Fruit fly (Drosophila melanogaster) whole organism, wandering third instar larva: ENCODE measurements around the gene CG9799.

Experiments used
- Abd-B ChIP-seq: fragments of >200 bp; optimal IDR thresholded peaks from 2 replicates; lab custom pipeline; 2017; ENCODE audit warnings: missing biosample characterization, missing genetic modification characterization
- CG32264 ChIP-seq: fragments of 200-800 bp; sonication (Bioruptor generic); optimal IDR thresholded peaks from 2 replicates; lab custom pipeline; 2016; ENCODE audit warnings: missing biosample characterization, missing genetic modification characterization
- CG9705 ChIP-seq: fragments of 200-800 bp; sonication (Bioruptor generic); optimal IDR thresholded peaks from 2 replicates; lab custom pipeline; 2018; ENCODE audit warnings: missing biosample characterization, mild to moderate bottlenecking, missing genetic modification characterization
- CrebA ChIP-seq: fragments of 200-800 bp; sonication (Bioruptor generic); optimal IDR thresholded peaks from 2 replicates; lab custom pipeline; 2016; ENCODE audit warnings: missing biosample characterization, mild to moderate bottlenecking, missing genetic modification characterization, borderline replicate concordance
- Dfd ChIP-seq: fragments of >200 bp; optimal IDR thresholded peaks from 2 replicates; lab custom pipeline; 2017; ENCODE audit warnings: missing biosample characterization, missing genetic modification characterization
- Dif ChIP-seq: fragments of 200-275, 200-300 bp; sonication (Bioruptor generic); optimal IDR thresholded peaks from 2 replicates; lab custom pipeline; 2018; ENCODE audit warnings: missing biosample characterization, missing genetic modification characterization; ENCODE audit not compliant: partially characterized antibody
- GATAd ChIP-seq: sonication (Bioruptor generic); optimal IDR thresholded peaks from 2 replicates; lab custom pipeline; 2016; ENCODE audit warnings: missing biosample characterization, missing genetic modification characterization
- HLH106 ChIP-seq: fragments of 200-800 bp; optimal IDR thresholded peaks from 3 replicates; lab custom pipeline; 2019; ENCODE audit warnings: missing biosample characterization, mild to moderate bottlenecking, missing genetic modification characterization, moderate library complexity
- Hnf4 ChIP-seq: fragments of 200-800 bp; sonication (Bioruptor generic); optimal IDR thresholded peaks from 2 replicates; lab custom pipeline; 2016; ENCODE audit warnings: missing biosample characterization, mild to moderate bottlenecking, missing genetic modification characterization
- Hr78 ChIP-seq: fragments of >200 bp; optimal IDR thresholded peaks from 2 replicates; lab custom pipeline; 2017; ENCODE audit warnings: missing biosample characterization, missing genetic modification characterization
- Hr83 ChIP-seq: fragments of 200-300 bp; sonication (Bioruptor generic); optimal IDR thresholded peaks from 2 replicates; lab custom pipeline; 2016; ENCODE audit warnings: missing biosample characterization, mild to moderate bottlenecking, missing genetic modification characterization, moderate library complexity; ENCODE audit not compliant: poor library complexity, severe bottlenecking
- Jra ChIP-seq: sonication (Bioruptor generic); optimal IDR thresholded peaks from 2 replicates; lab custom pipeline; 2016; ENCODE audit warnings: missing biosample characterization, missing genetic modification characterization
- Mio ChIP-seq: sonication (Bioruptor generic); optimal IDR thresholded peaks from 2 replicates; lab custom pipeline; 2016; ENCODE audit warnings: missing biosample characterization, missing genetic modification characterization
- Myc ChIP-seq: fragments of >200 bp; optimal IDR thresholded peaks from 2 replicates; lab custom pipeline; 2017
- N ChIP-seq: fragments of >200 bp; optimal IDR thresholded peaks from 2 replicates; lab custom pipeline; 2018; ENCODE audit warnings: missing biosample characterization, missing external identifiers, missing genetic modification characterization
- OdsH ChIP-seq: fragments of 200-800 bp; sonication (Bioruptor generic); optimal IDR thresholded peaks from 2 replicates; lab custom pipeline; 2016; ENCODE audit warnings: missing biosample characterization, mild to moderate bottlenecking, missing genetic modification characterization
- Rel ChIP-seq, 2 experiments: fragments of 200-800 bp; sonication (Bioruptor generic) in 1 of 2; optimal IDR thresholded peaks; 2 replicates in 1 of 2; 3 replicates in 1 of 2; lab custom pipeline; 2016 to 2019; ENCODE audit warnings: mild to moderate bottlenecking in 2 of 2, missing biosample characterization in 2 of 2, missing genetic modification characterization in 2 of 2, moderate library complexity in 1 of 2
- Sp1 ChIP-seq: fragments of 200-800 bp; sonication (Bioruptor generic); optimal IDR thresholded peaks from 3 replicates; lab custom pipeline; 2019; ENCODE audit warnings: missing biosample characterization, mild to moderate bottlenecking, missing genetic modification characterization, moderate library complexity
- Vsx2 ChIP-seq: fragments of 200-300, 225-300 bp; sonication (Bioruptor generic); optimal IDR thresholded peaks from 2 replicates; lab custom pipeline; 2018; ENCODE audit warnings: missing biosample characterization, missing genetic modification characterization; ENCODE audit not compliant: partially characterized antibody
- br ChIP-seq: fragments of 200-800 bp; sonication (Bioruptor generic); optimal IDR thresholded peaks from 2 replicates; lab custom pipeline; 2016; ENCODE audit warnings: missing biosample characterization, missing genetic modification characterization
- brk ChIP-seq: fragments of 200-800 bp; sonication (Bioruptor generic); optimal IDR thresholded peaks from 2 replicates; lab custom pipeline; 2016; ENCODE audit warnings: missing biosample characterization, mild to moderate bottlenecking, missing genetic modification characterization
- dl ChIP-seq, 2 experiments: fragments of 175-275, 200-275 bp in 1 of 2; fragments of 200-275 bp in 1 of 2; sonication (Bioruptor generic); optimal IDR thresholded peaks; lab custom pipeline; 2018; ENCODE audit warnings: mild to moderate bottlenecking in 2 of 2, missing biosample characterization in 2 of 2, missing genetic modification characterization in 2 of 2, moderate library complexity in 2 of 2; ENCODE audit not compliant: partially characterized antibody in 2 of 2, insufficient read depth in 1 of 2
- dmrt93B ChIP-seq: fragments of 200-800 bp; sonication (Bioruptor generic); optimal IDR thresholded peaks from 2 replicates; lab custom pipeline; 2018; ENCODE audit warnings: missing biosample characterization, mild to moderate bottlenecking, missing genetic modification characterization
- dsf ChIP-seq: sonication (Bioruptor generic); optimal IDR thresholded peaks from 2 replicates; lab custom pipeline; 2016; ENCODE audit warnings: missing biosample characterization, missing genetic modification characterization, borderline replicate concordance
- ey ChIP-seq: fragments of 200-800 bp; sonication (Bioruptor generic); optimal IDR thresholded peaks from 2 replicates; lab custom pipeline; 2016; ENCODE audit warnings: missing biosample characterization, missing genetic modification characterization
- foxo ChIP-seq, 2 experiments: fragments of 200-800 bp; sonication (Bioruptor generic); optimal IDR thresholded peaks; 2 replicates in 1 of 2; 3 replicates in 1 of 2; lab custom pipeline; 2016 to 2017; ENCODE audit warnings: missing biosample characterization in 2 of 2, missing genetic modification characterization in 2 of 2
- fru ChIP-seq: fragments of 200-800 bp; sonication (Bioruptor generic); optimal IDR thresholded peaks from 3 replicates; lab custom pipeline; 2016; ENCODE audit warnings: missing biosample characterization, mild to moderate bottlenecking, missing genetic modification characterization
- h ChIP-seq: fragments of 200-800 bp; sonication (Bioruptor generic); optimal IDR thresholded peaks from 3 replicates; lab custom pipeline; 2016; ENCODE audit warnings: missing biosample characterization, mild to moderate bottlenecking, missing genetic modification characterization
- jim ChIP-seq: fragments of 175-275, 200-325 bp; sonication (Bioruptor generic); optimal IDR thresholded peaks from 2 replicates; lab custom pipeline; 2016; ENCODE audit warnings: missing biosample characterization, mild to moderate bottlenecking, missing genetic modification characterization
- lola ChIP-seq: fragments of >200 bp; optimal IDR thresholded peaks from 2 replicates; lab custom pipeline; 2017; ENCODE audit warnings: missing biosample characterization, missing genetic modification characterization
- pan ChIP-seq: fragments of >200 bp; optimal IDR thresholded peaks from 2 replicates; lab custom pipeline; 2017
- psq ChIP-seq: fragments of 200-800 bp; sonication (Bioruptor generic); optimal IDR thresholded peaks from 3 replicates; lab custom pipeline; 2017; ENCODE audit warnings: missing biosample characterization, mild to moderate bottlenecking, missing genetic modification characterization, moderate library complexity
- rgr ChIP-seq: fragments of 200-800 bp; sonication (Bioruptor generic); optimal IDR thresholded peaks from 3 replicates; lab custom pipeline; 2016; ENCODE audit warnings: missing biosample characterization, mild to moderate bottlenecking, missing genetic modification characterization
- sage ChIP-seq: fragments of 200-800 bp; sonication (Bioruptor generic); optimal IDR thresholded peaks from 2 replicates; lab custom pipeline; 2016; ENCODE audit warnings: missing biosample characterization, mild to moderate bottlenecking, missing genetic modification characterization
- sv ChIP-seq: fragments of 200-800 bp; sonication (Bioruptor generic); optimal IDR thresholded peaks from 3 replicates; lab custom pipeline; 2016; ENCODE audit warnings: missing biosample characterization, missing genetic modification characterization
- tai ChIP-seq: sonication (Bioruptor generic); optimal IDR thresholded peaks from 2 replicates; lab custom pipeline; 2016; ENCODE audit warnings: missing biosample characterization, missing genetic modification characterization
- usp ChIP-seq: fragments of >200 bp; optimal IDR thresholded peaks from 2 replicates; lab custom pipeline; 2017; ENCODE audit warnings: missing biosample characterization, missing genetic modification characterization
- woc ChIP-seq: sonication (Bioruptor generic); optimal IDR thresholded peaks from 2 replicates; lab custom pipeline; 2016; ENCODE audit warnings: missing biosample characterization, mild to moderate bottlenecking, missing genetic modification characterization

Gene CG9799

DNA sequence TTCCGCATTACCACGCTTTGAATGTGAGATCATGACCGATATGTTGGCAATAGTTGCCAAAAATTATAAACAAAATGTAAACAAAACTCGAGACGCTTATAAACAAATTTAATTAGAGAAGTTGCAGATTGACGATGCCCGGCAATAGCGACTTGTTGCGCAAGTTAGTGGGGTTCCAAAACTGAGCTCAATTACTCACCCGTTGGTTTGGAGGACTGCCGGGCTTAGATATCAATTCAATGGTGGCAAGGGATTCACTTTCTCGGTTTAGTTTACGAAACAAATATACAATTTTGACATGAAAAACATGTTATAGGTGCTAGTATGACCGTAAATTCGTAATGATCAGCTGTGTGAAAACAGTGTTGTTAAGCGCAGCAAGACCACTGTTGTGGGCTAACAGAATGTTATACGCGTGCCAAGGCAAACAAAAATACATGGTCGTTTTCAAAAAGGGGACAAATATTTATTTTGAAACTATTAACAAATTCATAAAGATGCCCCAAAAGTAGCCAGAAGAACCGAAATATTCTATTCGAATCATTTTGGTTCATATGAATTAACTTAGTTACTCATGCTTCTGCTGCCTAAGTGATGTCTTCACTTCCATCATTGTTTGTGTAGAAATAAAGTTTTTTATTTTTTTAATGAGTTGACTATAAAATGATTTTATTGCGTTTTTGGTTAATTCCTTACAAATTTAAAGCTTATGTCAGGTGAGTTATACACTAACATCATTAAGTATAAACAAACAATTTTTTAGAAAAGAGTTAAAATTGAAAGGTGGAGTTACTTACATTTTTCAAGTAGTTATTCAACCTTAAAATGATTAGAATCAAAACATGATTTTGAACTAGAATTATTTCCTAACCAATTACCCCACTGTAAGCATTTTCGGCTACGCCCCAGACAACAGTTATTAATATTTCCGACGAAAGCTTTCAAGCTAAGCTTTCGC, 21.7 kb downstream of the CG9799 start, which contains the start of gene Elp6 (continued):
- no peak for TF ChIP-seq lola
- no peak for TF ChIP-seq Dfd (GFP tag; lab: Kevin White, UChicago)
- no peak for TF ChIP-seq jim (GFP tag; lab: Kevin White, UChicago)
- peak; percentile 64 for TF ChIP-seq CG9705

DNA sequence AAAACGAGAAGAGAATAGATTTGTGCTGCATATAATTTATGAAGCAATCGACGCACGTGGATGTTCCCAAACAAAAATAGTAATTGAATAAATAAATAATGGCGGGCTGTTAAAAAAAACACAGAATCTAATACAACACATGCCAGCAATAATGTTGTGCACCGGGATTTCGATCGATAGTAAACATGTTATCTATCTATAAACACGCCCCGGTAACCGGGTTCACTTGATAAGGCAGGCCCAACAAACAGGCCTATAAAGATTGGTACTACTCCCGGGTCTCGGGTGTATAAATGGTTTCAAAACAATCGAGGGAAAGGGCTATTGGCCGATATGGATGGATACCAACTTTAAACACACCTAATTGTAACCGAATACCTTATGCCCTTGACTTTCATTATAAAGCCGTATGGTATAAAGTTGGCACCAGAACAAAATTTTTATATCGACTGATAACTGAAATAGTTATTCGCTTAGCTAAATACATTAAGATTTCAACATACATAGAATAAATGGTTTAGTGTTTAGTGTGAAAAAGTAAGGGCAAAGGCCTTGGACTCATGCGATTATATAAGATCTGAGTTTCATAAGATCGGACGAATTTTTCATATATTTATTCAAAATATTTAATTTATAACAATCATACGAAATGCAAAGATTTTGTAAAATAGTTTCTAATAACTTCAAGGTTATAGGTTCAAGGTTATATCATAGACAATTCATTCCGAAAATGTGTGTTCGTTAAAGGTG, 22.7 kb downstream of the CG9799 start:
- no peak for TF ChIP-seq GATAd (GFP tag; lab: Kevin White, UChicago)
- TF ChIP-seq dmrt93B (GFP tag; lab: Kevin White, UChicago): no peak
- no peak for TF ChIP-seq Sp1
- TF ChIP-seq Rel (GFP tag; optimal IDR thresholded peaks at IDR 0.05; lab: Kevin White, UChicago): no peak
- no peak for TF ChIP-seq Rel (tag; optimal IDR thresholded peaks at IDR 0.05; lab: Kevin White, UChicago)
- no peak for TF ChIP-seq ey
- TF ChIP-seq CrebA (GFP tag; lab: Kevin White, UChicago): no peak
- TF ChIP-seq fru (GFP tag; lab: Kevin White, UChicago): no peak
- TF ChIP-seq Vsx2: no peak
- no peak for TF ChIP-seq usp (GFP tag; lab: Kevin White, UChicago)
- no peak for TF ChIP-seq dl (GFP tag; optimal IDR thresholded peaks at IDR 0.05; lab: Kevin White, UChicago; ENCODE audit: insufficient read depth in 1 of 2, partially characterized antibody in 2 of 2)
- TF ChIP-seq sage (GFP tag; lab: Kevin White, UChicago): no peak
- no peak for TF ChIP-seq Hr83
- TF ChIP-seq, all 38 proteins: peak for 0

DNA sequence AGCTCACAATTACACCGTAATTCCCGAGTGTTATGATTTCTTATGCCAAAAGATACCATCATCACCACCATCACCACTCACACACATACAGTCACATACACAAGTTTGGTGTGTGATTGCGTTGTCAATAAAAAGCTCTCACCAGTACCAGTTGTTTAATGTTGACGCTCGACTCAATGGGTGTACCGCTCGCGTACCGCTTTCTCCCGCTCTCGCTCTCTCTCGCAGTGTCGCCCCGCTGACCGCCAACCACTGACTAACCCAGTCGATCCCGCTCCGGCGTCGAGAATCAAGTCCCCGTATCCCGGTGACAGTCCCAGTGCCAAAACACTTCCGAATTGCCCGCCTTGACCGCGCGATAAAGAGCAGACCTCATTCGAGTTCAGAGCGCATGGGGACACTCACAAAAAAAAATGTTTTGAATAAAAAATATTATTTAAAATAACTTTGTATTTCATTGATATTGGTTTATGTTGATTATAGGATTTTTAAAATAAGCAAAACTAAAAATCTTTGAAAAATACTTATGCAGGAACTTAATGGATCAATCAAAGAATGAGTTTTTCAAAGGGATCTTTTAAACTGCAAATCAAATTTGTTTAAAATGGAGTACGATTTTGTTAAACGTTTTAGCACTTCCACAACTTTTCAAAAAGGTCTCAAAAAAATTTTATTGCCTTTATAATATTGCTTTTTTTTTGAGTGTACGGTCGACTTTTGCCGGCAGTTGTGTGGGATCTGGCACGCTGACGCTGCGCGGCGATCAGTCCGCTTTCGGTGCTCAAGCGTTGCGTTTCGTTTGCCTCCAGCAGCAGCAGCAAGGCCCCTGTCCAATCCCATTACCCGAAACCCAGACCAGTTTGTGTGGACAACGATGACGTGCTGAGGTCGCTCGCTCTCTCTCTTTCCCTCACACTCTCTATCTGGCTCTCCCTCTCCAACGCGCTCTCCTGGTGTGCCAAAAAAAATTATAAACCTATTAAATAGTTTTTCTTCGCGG, 24.0 kb downstream of the CG9799 start, which contains the start of gene Dic1:
TSS of gene Dic1 (plus strand) at position 764 of the 1,000 bp plus-strand sequence.
- TF ChIP-seq CrebA (GFP tag; lab: Kevin White, UChicago) (peak; percentile 74), Sp1 (peak; percentile 98), Hr83 (peak; percentile 90), foxo (GFP tag; optimal IDR thresholded peaks at IDR 0.05; lab: Kevin White, UChicago) (peak in 1 of 2 experiments; percentile 98), jim (GFP tag; lab: Kevin White, UChicago) (no peak), fru (GFP tag; lab: Kevin White, UChicago) (peak; percentile 97), N (GFP tag; lab: Kevin White, UChicago) (no peak), tai (peak; percentile 93), Myc (lab: Kevin White, UChicago) (no peak), rgr (GFP tag; lab: Kevin White, UChicago) (peak; percentile 97), dl (GFP tag; optimal IDR thresholded peaks at IDR 0.05; lab: Kevin White, UChicago; ENCODE audit: insufficient read depth in 1 of 2, partially characterized antibody in 2 of 2) (peak; percentile 93 to 94), brk (peak; percentile 92), OdsH (GFP tag; lab: Kevin White, UChicago) (peak; percentile 98), Vsx2 (peak; percentile 93), CG32264 (GFP tag; lab: Kevin White, UChicago) (peak; percentile 88), Abd-B (GFP tag; lab: Kevin White, UChicago) (no peak), CG9705 (peak; percentile 91), ey (peak; percentile 95), HLH106 (tag; lab: Kevin White, UChicago) (peak; percentile 96), Mio (GFP tag; lab: Kevin White, UChicago) (peak; percentile 42), h (GFP tag; lab: Kevin White, UChicago) (peak; percentile 97), usp (GFP tag; lab: Kevin White, UChicago) (no peak), Hnf4 (peak; percentile 90), Hr78 (GFP tag; lab: Kevin White, UChicago) (no peak), GATAd (GFP tag; lab: Kevin White, UChicago) (peak; percentile 39), lola (no peak), br (GFP tag; lab: Kevin White, UChicago) (peak; percentile 96), pan (lab: Kevin White, UChicago) (no peak), Jra (GFP tag; lab: Kevin White, UChicago) (peak; percentile 87), Rel (GFP tag; optimal IDR thresholded peaks at IDR 0.05; lab: Kevin White, UChicago) (peak; percentile 91), Rel (tag; optimal IDR thresholded peaks at IDR 0.05; lab: Kevin White, UChicago) (peak; percentile 58), psq (GFP tag; lab: Kevin White, UChicago) (peak; percentile 96), sv (GFP tag; lab: Kevin White, UChicago) (peak; percentile 97), Dif (GFP tag; lab: Kevin White, UChicago) (peak; percentile 96), woc (GFP tag; lab: Kevin White, UChicago) (peak; percentile 88), dsf (peak; percentile 72)
